Worm (Caenorhabditis elegans) whole organism, late embryonic: ENCODE results near the gene epc-1.
A peak's percentile ranks its signal among the peaks of the same experiment; 100 is the strongest.

ENCODE experiments used
- C08G9.2 ChIP-seq: sonication (generic microtip); optimal IDR thresholded peaks from 2 replicates; lab custom pipeline; 2016; ENCODE audit warnings: mild to moderate bottlenecking, missing genetic modification characterization, moderate library complexity, missing compliant biosample characterization
- F13H6.1 ChIP-seq: sonication (generic microtip); optimal IDR thresholded peaks from 2 replicates; lab custom pipeline; 2016; ENCODE audit warnings: missing genetic modification characterization, missing compliant biosample characterization
- K02D7.2 ChIP-seq: sonication (generic microtip); optimal IDR thresholded peaks from 2 replicates; lab custom pipeline; 2017; ENCODE audit warnings: mild to moderate bottlenecking, missing genetic modification characterization, missing compliant biosample characterization
- K09A11.1 ChIP-seq: sonication (generic microtip); optimal IDR thresholded peaks from 2 replicates; lab custom pipeline; 2017; ENCODE audit warnings: antibody characterized with exemption, mild to moderate bottlenecking, missing genetic modification characterization, missing compliant biosample characterization; ENCODE audit not compliant: insufficient read depth
- T23F11.4 ChIP-seq: fragments of 200-800 bp; sonication (Bioruptor generic); optimal IDR thresholded peaks from 2 replicates; lab custom pipeline; 2018; ENCODE audit warnings: mild to moderate bottlenecking, missing genetic modification characterization, missing compliant biosample characterization
- Y22D7AL.16 ChIP-seq: sonication (generic microtip); optimal IDR thresholded peaks from 2 replicates; lab custom pipeline; 2016; ENCODE audit warnings: missing genetic modification characterization, missing compliant biosample characterization
- ahr-1 ChIP-seq: sonication (generic microtip); optimal IDR thresholded peaks from 2 replicates; lab custom pipeline; 2016; ENCODE audit warnings: missing genetic modification characterization, missing compliant biosample characterization
- ama-1 ChIP-seq: fragments of 150-350 bp; optimal IDR thresholded peaks from 2 replicates; lab custom pipeline; 2014
- ceh-18 ChIP-seq: sonication (generic microtip); optimal IDR thresholded peaks from 2 replicates; lab custom pipeline; 2016; ENCODE audit warnings: missing genetic modification characterization, missing compliant biosample characterization
- ceh-19 ChIP-seq: fragments of 200-800 bp; sonication (Bioruptor generic); optimal IDR thresholded peaks from 2 replicates; lab custom pipeline; 2018; ENCODE audit warnings: mild to moderate bottlenecking, missing genetic modification characterization, missing compliant biosample characterization
- ceh-2 ChIP-seq: sonication (generic microtip); optimal IDR thresholded peaks from 2 replicates; lab custom pipeline; 2016; ENCODE audit warnings: missing genotype, missing genetic modification characterization, missing compliant biosample characterization
- ceh-22 ChIP-seq: sonication (generic microtip); optimal IDR thresholded peaks from 2 replicates; lab custom pipeline; 2017; ENCODE audit warnings: missing biosample characterization, missing genetic modification characterization
- ceh-24 ChIP-seq: sonication (generic microtip); optimal IDR thresholded peaks from 2 replicates; lab custom pipeline; 2016; ENCODE audit warnings: mild to moderate bottlenecking, missing genetic modification characterization, missing compliant biosample characterization
- ceh-30 ChIP-seq: fragments of 150-350 bp; optimal IDR thresholded peaks from 2 replicates; lab custom pipeline; 2014; ENCODE audit warnings: missing biosample characterization, missing genetic modification characterization
- ceh-31 ChIP-seq: sonication (generic microtip); optimal IDR thresholded peaks from 2 replicates; lab custom pipeline; 2016; ENCODE audit warnings: missing genetic modification characterization, missing compliant biosample characterization
- ceh-34 ChIP-seq: sonication (generic microtip); optimal IDR thresholded peaks from 2 replicates; lab custom pipeline; 2016; ENCODE audit warnings: mild to moderate bottlenecking, missing genetic modification characterization, missing compliant biosample characterization
- ceh-45 ChIP-seq: fragments of 200-800 bp; sonication (Bioruptor generic); IDR thresholded peaks from 2 replicates; pipeline ENCODE4 v1.3.6; 2022; ENCODE audit warnings: missing genetic modification reagents, missing genetic modification characterization, missing compliant biosample characterization
- ceh-48 ChIP-seq: sonication (generic microtip); optimal IDR thresholded peaks from 2 replicates; lab custom pipeline; 2016; ENCODE audit warnings: missing genetic modification characterization, inconsistent platforms, missing compliant biosample characterization
- ceh-6 ChIP-seq: fragments of 200-800 bp; sonication (Bioruptor generic); optimal IDR thresholded peaks from 2 replicates; lab custom pipeline; 2018; ENCODE audit warnings: mild to moderate bottlenecking, missing genetic modification characterization, missing compliant biosample characterization
- elt-4 ChIP-seq: sonication (generic microtip); optimal IDR thresholded peaks from 2 replicates; lab custom pipeline; 2016; ENCODE audit warnings: missing genetic modification characterization, missing compliant biosample characterization
- ets-4 ChIP-seq: sonication (generic microtip); optimal IDR thresholded peaks from 2 replicates; lab custom pipeline; 2016; ENCODE audit warnings: missing genetic modification characterization, missing compliant biosample characterization
- eyg-1 ChIP-seq: sonication (generic microtip); optimal IDR thresholded peaks from 2 replicates; lab custom pipeline; 2016; ENCODE audit warnings: missing genotype, missing genetic modification characterization, missing compliant biosample characterization
- gmeb-2 ChIP-seq: sonication (generic microtip); optimal IDR thresholded peaks from 2 replicates; lab custom pipeline; 2016; ENCODE audit warnings: missing genetic modification characterization, inconsistent platforms, missing compliant biosample characterization
- hlh-13 ChIP-seq: fragments of 200-800 bp; sonication (Bioruptor generic); optimal IDR thresholded peaks from 2 replicates; lab custom pipeline; 2018; ENCODE audit warnings: mild to moderate bottlenecking, missing genetic modification characterization, missing compliant biosample characterization
- hlh-15 ChIP-seq: sonication (generic microtip); optimal IDR thresholded peaks from 2 replicates; lab custom pipeline; 2016; ENCODE audit warnings: missing genetic modification characterization, missing compliant biosample characterization
- hlh-6 ChIP-seq: sonication (generic microtip); optimal IDR thresholded peaks from 2 replicates; lab custom pipeline; 2016; ENCODE audit warnings: missing genotype, missing genetic modification characterization, missing compliant biosample characterization
- madf-2 ChIP-seq: sonication (generic microtip); optimal IDR thresholded peaks from 2 replicates; lab custom pipeline; 2017; ENCODE audit warnings: missing genetic modification characterization, missing compliant biosample characterization
- nfya-1 ChIP-seq: sonication (generic microtip); optimal IDR thresholded peaks from 2 replicates; lab custom pipeline; 2017; ENCODE audit warnings: missing genetic modification characterization, mild to moderate bottlenecking, missing compliant biosample characterization, antibody characterized with exemption, moderate library complexity
- nhr-11 ChIP-seq: fragments of 150-350 bp; optimal IDR thresholded peaks from 2 replicates; lab custom pipeline; 2014; ENCODE audit warnings: missing biosample characterization, missing genetic modification characterization
- nhr-232 ChIP-seq: sonication (generic microtip); optimal IDR thresholded peaks from 2 replicates; lab custom pipeline; 2016; ENCODE audit warnings: missing genetic modification characterization, missing compliant biosample characterization
- npax-4 ChIP-seq: sonication (generic microtip); optimal IDR thresholded peaks from 2 replicates; lab custom pipeline; 2016; ENCODE audit warnings: missing genetic modification characterization, missing compliant biosample characterization
- odd-2 ChIP-seq: sonication (generic microtip); optimal IDR thresholded peaks from 2 replicates; lab custom pipeline; 2017; ENCODE audit warnings: antibody characterized with exemption, mild to moderate bottlenecking, missing genetic modification characterization, missing compliant biosample characterization
- pat-9 ChIP-seq: fragments of 200-800 bp; sonication (Bioruptor generic); optimal IDR thresholded peaks from 2 replicates; lab custom pipeline; 2018; ENCODE audit warnings: mild to moderate bottlenecking, missing genetic modification characterization, moderate library complexity, missing compliant biosample characterization
- pha-2 ChIP-seq: sonication (generic microtip); optimal IDR thresholded peaks from 2 replicates; lab custom pipeline; 2017; ENCODE audit warnings: mild to moderate bottlenecking, missing genetic modification characterization, missing compliant biosample characterization
- pha-4 ChIP-seq: fragments of 150-350 bp; optimal IDR thresholded peaks from 2 replicates; lab custom pipeline; 2018; ENCODE audit warnings: missing biosample characterization, missing genetic modification reagents, missing genetic modification characterization
- pqm-1 ChIP-seq: sonication (generic microtip); optimal IDR thresholded peaks from 2 replicates; lab custom pipeline; 2016; ENCODE audit warnings: missing genetic modification characterization, missing compliant biosample characterization
- ref-2 ChIP-seq: sonication (generic microtip); optimal IDR thresholded peaks from 2 replicates; lab custom pipeline; 2016; ENCODE audit warnings: missing genetic modification characterization, missing compliant biosample characterization
- rnt-1 ChIP-seq: sonication (generic microtip); optimal IDR thresholded peaks from 2 replicates; lab custom pipeline; 2016; ENCODE audit warnings: missing genetic modification characterization, missing compliant biosample characterization
- sdc-2 ChIP-seq: sonication (generic microtip); optimal IDR thresholded peaks from 2 replicates; lab custom pipeline; 2016; ENCODE audit warnings: missing genotype, missing genetic modification characterization, missing compliant biosample characterization
- syd-9 ChIP-seq: sonication (generic microtip); optimal IDR thresholded peaks from 2 replicates; lab custom pipeline; 2016; ENCODE audit warnings: mild to moderate bottlenecking, missing genetic modification characterization, moderate library complexity, missing compliant biosample characterization
- tbx-2 ChIP-seq: sonication (generic microtip); optimal IDR thresholded peaks from 2 replicates; lab custom pipeline; 2016; ENCODE audit warnings: missing genetic modification characterization, missing compliant biosample characterization
- tbx-7 ChIP-seq: sonication (generic microtip); optimal IDR thresholded peaks from 2 replicates; lab custom pipeline; 2016; ENCODE audit warnings: missing genotype, missing genetic modification characterization, missing compliant biosample characterization
- ttx-3 ChIP-seq: sonication (generic microtip); optimal IDR thresholded peaks from 2 replicates; lab custom pipeline; 2016; ENCODE audit warnings: missing genetic modification reagents, missing genetic modification characterization, missing compliant biosample characterization
- unc-3 ChIP-seq, 2 experiments: fragments of 200-800 bp in 1 of 2; sonication (Bioruptor generic) in 1 of 2; sonication (generic microtip) in 1 of 2; conservative IDR thresholded peaks in 1 of 2; optimal IDR thresholded peaks in 1 of 2; 2 replicates each; pipeline versions ENCODE4 v1.3.6 to Lab custom; 2016 to 2022; ENCODE audit warnings: missing compliant biosample characterization in 2 of 2, missing genetic modification characterization in 2 of 2, missing genetic modification reagents in 1 of 2
- unc-42 ChIP-seq: sonication (generic microtip); optimal IDR thresholded peaks from 2 replicates; lab custom pipeline; 2016; ENCODE audit warnings: missing genotype, missing genetic modification characterization, missing compliant biosample characterization
- unc-55 ChIP-seq: sonication (generic microtip); optimal IDR thresholded peaks from 2 replicates; lab custom pipeline; 2017; ENCODE audit warnings: missing biosample characterization, missing genetic modification reagents, missing genetic modification characterization
- unc-86 ChIP-seq: sonication (generic microtip); optimal IDR thresholded peaks from 2 replicates; lab custom pipeline; 2016; ENCODE audit warnings: missing genetic modification characterization, missing compliant biosample characterization
- zip-5 ChIP-seq: sonication (generic microtip); optimal IDR thresholded peaks from 2 replicates; lab custom pipeline; 2016; ENCODE audit warnings: missing genetic modification characterization, missing compliant biosample characterization

epc-1 gene

DNA sequence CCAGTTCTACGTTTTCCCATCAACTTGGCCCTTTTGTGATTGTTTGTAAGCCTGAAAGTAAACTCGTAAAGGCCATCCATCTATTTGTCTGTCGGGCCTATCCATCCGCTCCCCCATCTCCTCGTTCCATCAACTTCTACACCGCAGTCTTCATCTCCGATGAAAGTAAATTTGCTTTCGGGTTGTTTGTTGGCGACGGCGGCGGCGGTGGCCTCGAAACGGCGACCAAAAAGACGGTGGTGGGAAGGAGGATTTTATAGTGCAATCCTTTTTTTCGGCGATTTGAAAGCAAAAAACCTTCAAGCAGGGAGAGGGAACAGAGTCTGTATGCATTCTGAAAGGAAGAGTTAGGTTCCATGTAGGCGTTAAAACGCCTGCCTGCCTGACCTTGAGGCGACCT, 5.8 kb upstream of the epc-1 start:
- no peak for TF ChIP-seq ceh-18
- no peak for TF ChIP-seq C08G9.2 (tag; lab: Kevin White, UChicago)
- TF ChIP-seq ceh-6 (GFP tag; lab: Kevin White, UChicago): no peak
- TF ChIP-seq K09A11.1 (tag; lab: Kevin White, UChicago): no peak
- TF ChIP-seq tbx-7 (tag; lab: Kevin White, UChicago): no peak
- TF ChIP-seq ets-4: no peak
- no peak for TF ChIP-seq ceh-30 (tag; lab: Kevin White, UChicago)
- no peak for TF ChIP-seq ahr-1
- TF ChIP-seq pha-4 (tag; lab: Kevin White, UChicago): no peak
- TF ChIP-seq sdc-2 (tag; lab: Kevin White, UChicago): no peak
- no peak for TF ChIP-seq F13H6.1
- TF ChIP-seq T23F11.4: no peak
- no peak for TF ChIP-seq syd-9 (tag; lab: Kevin White, UChicago)
- TF ChIP-seq ceh-22 (tag; lab: Kevin White, UChicago): no peak
- TF ChIP-seq pat-9 (tag; lab: Kevin White, UChicago): no peak
- TF ChIP-seq gmeb-2 (tag; lab: Kevin White, UChicago): no peak
- no peak for TF ChIP-seq npax-4
- TF ChIP-seq madf-2 (tag; lab: Kevin White, UChicago): no peak
- TF ChIP-seq zip-5: no peak
- no peak for TF ChIP-seq nhr-232 (tag; lab: Kevin White, UChicago)

DNA sequence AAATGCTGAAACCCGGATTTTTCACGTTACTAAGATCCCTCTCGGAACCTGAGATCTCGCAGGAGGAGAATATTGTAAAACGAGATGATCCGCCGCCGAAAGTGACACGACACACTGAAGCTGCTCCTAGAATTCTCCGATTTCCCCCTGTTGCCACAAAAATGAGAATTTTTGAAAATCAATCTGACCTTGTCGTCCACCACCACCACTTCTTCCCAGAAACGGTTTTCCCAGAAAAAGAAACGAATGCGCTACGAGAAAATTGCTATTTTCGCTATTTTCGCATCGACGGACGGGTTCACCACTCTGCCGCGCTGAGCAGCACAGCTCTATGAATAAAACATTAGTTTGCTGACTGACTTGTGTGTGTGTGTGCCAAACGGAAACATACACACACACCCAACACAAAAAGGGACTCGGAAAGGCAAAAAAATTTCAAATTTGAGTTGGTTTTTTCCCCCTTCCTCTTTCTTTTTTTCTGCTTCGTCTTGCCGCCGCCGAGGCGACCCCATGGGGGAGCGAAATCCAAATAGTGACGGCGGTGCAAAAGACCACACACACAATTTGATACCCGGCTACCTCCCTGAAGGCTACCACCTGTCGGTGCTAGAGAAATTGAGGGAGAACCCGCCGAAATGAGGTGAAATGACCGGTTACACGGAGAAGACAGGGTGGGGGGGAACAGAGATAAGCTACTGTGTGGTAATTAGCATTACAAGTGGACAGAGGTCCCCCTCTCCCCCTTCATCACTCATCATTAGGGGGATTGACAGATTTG, 4.9 kb upstream of the epc-1 start:
- TF ChIP-seq ceh-31 (tag; lab: Kevin White, UChicago) (peak; percentile 33), unc-86 (tag; lab: Kevin White, UChicago) (peak; percentile 24), hlh-6 (no peak), ceh-48 (tag; lab: Kevin White, UChicago) (no peak), ref-2 (peak; percentile 42), ceh-45 (GFP tag; lab: Robert Waterston, UW) (no peak), ceh-18 (peak; percentile 19), nhr-11 (tag; lab: Kevin White, UChicago) (no peak), ttx-3 (tag; lab: Kevin White, UChicago) (peak; percentile 11), F13H6.1 (peak; percentile 15), ceh-19 (no peak), ceh-34 (tag; lab: Kevin White, UChicago) (peak; percentile 11), odd-2 (tag; lab: Kevin White, UChicago) (no peak), rnt-1 (tag; lab: Kevin White, UChicago) (peak; percentile 9), gmeb-2 (tag; lab: Kevin White, UChicago) (peak; percentile 31), ceh-2 (tag; lab: Kevin White, UChicago) (peak; percentile 1), tbx-2 (tag; lab: Kevin White, UChicago) (peak; percentile 28), unc-55 (GFP tag; lab: Kevin White, UChicago) (peak; percentile 59), pha-2 (peak; percentile 3), ceh-6 (GFP tag; lab: Kevin White, UChicago) (no peak)
- TF ChIP-seq, all 69 proteins: peak for 13

DNA sequence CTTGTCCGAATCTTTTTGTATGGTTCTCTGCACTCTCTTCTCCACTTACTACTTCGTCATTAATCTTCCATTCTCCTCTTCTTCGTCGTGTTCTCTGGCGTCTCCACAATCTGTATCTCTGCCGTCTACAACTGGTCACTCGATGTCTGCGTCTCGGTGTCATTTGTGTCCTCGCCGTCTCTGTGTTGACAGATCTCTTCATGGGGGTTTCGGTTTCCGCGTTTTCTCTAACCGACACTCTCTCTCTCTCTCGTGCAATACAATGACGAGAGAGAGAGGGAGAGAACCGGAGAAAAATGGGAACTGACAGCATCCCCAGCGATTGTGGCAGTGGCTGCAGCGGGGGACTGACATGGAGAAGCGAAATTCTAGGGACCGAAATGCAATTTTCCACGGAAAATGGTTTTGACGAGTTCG, 4.1 kb upstream of the epc-1 start:
- peak; percentile 70 for TF ChIP-seq K09A11.1 (tag; lab: Kevin White, UChicago)
- TF ChIP-seq nfya-1 (tag; lab: Kevin White, UChicago): peak; percentile 99
- peak; percentile 70 for TF ChIP-seq ceh-30 (tag; lab: Kevin White, UChicago)
- TF ChIP-seq unc-42 (tag; lab: Kevin White, UChicago): peak; percentile 84
- peak; percentile 96 for TF ChIP-seq ceh-31 (tag; lab: Kevin White, UChicago)
- no peak for TF ChIP-seq ama-1
- peak; percentile 98 for TF ChIP-seq ceh-34 (tag; lab: Kevin White, UChicago)
- TF ChIP-seq madf-2 (tag; lab: Kevin White, UChicago): no peak
- no peak for TF ChIP-seq eyg-1 (tag; lab: Kevin White, UChicago)
- no peak for TF ChIP-seq unc-3 (GFP tag; conservative IDR thresholded peaks at IDR 0.05; lab: Robert Waterston, UW)
- peak; percentile 36 for TF ChIP-seq unc-3 (tag; optimal IDR thresholded peaks at IDR 0.05; lab: Kevin White, UChicago)
- peak; percentile 18 for TF ChIP-seq hlh-6
- no peak for TF ChIP-seq ceh-48 (tag; lab: Kevin White, UChicago)
- peak; percentile 57 for TF ChIP-seq T23F11.4
- no peak for TF ChIP-seq ahr-1
- no peak for TF ChIP-seq nhr-232 (tag; lab: Kevin White, UChicago)
- TF ChIP-seq hlh-15 (tag; lab: Kevin White, UChicago): no peak
- no peak for TF ChIP-seq K02D7.2 (tag; lab: Kevin White, UChicago)
- TF ChIP-seq ref-2: peak; percentile 96
- peak; percentile 76 for TF ChIP-seq pqm-1
- no peak for TF ChIP-seq elt-4 (tag; lab: Kevin White, UChicago)
- no peak for TF ChIP-seq ceh-24
- no peak for TF ChIP-seq hlh-13 (GFP tag; lab: Kevin White, UChicago)
- TF ChIP-seq Y22D7AL.16: no peak
